Worm (Caenorhabditis elegans): ENCODE measurements around the gene C44C11.6.
A peak's percentile ranks its signal among the peaks of the same experiment; 100 is the strongest.

Gene C44C11.6

DNA sequence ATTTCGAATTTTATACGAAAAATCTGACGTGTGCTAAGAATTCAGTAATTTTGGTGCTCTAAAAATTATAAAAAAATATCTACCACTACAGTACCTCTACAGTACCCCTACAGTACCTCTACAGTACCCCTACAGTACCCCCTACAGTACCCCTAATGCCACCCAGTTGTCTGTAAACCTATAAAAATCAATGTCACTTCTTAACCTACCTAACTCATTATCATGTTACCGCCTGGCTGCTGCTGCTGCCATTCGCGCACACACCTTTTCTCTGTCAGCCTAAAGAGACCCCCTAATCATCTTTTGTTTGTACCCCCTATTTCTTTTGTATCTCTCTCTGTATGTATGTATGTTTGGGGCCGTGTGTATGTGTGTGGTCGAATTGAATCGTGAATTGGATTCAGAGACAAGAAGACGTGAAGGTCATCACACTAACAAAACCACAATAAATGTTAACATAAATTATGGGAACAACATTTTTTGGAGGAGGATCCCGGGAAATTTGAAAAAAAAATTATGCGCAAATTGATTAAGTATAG lies 6.2 kb downstream of the C44C11.6 start:
- TF ChIP-seq mdl-1 (tag; optimal IDR thresholded peaks at IDR 0.05) (peak in 1 of 2 experiments; percentile 9), aha-1 (tag) (peak; percentile 40), F37D6.2 (tag; optimal IDR thresholded peaks at IDR 0.05) (no peak), nhr-28 (tag; optimal IDR thresholded peaks at IDR 0.05) (peak; percentile 43), mes-2 (tag; optimal IDR thresholded peaks at IDR 0.05; ENCODE audit: poor library complexity, severe bottlenecking) (peak; percentile 30), lsy-2 (tag; optimal IDR thresholded peaks at IDR 0.05) (peak in 1 of 2 experiments; percentile 40)

DNA sequence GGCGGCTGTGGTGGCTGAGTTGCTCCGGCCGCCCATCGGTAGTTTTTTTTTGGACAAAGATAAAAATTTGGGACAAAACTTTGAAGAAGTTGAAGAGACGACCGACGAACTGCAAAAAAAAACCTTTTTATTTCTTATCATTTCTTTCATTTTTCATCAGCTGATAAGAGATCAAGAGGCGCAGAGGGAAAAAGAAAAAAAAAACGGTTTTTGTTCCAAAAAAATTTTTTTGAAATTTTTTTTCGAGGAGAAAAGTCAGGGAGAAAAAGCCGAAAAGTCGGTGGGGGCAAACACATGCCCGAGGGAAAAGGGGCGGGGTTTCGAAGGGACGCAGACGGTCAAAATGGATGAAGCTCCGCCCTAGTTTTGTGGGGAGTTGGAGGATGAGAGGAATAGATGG lies 7.5 kb downstream of the C44C11.6 start, which contains the start of gene ras-1:
ras-1 (minus strand) TSS at position 129 of the 400 bp plus-strand sequence.
- TF ChIP-seq tra-1 (GFP tag; IDR thresholded peaks at IDR 0.05) (peak; percentile 62; the same call in 1 of the 2 replicates), snpc-1.2 (GFP tag; IDR thresholded peaks at IDR 0.05) (no peak), duxl-1 (tag; optimal IDR thresholded peaks at IDR 0.05; ENCODE audit: poor library complexity) (no peak), hlh-11 (tag; optimal IDR thresholded peaks at IDR 0.05) (peak; percentile 56), nhr-28 (tag; optimal IDR thresholded peaks at IDR 0.05) (peak; percentile 34), pha-4 (GFP tag; IDR thresholded peaks at IDR 0.05) (0 out of 2 replicates have a peak, but pooled peaks have one; percentile 21), pha-4 (tag; optimal IDR thresholded peaks at IDR 0.05) (no peak), mep-1 (tag; optimal IDR thresholded peaks at IDR 0.05) (peak; percentile 9), R02D3.7 (tag; optimal IDR thresholded peaks at IDR 0.05) (no peak), dve-1 (tag; optimal IDR thresholded peaks at IDR 0.05; ENCODE audit: insufficient read depth) (peak; percentile 58), dmd-6 (GFP tag; IDR thresholded peaks at IDR 0.05) (peak; percentile 65; the same call in 1 of the 2 replicates)

DNA sequence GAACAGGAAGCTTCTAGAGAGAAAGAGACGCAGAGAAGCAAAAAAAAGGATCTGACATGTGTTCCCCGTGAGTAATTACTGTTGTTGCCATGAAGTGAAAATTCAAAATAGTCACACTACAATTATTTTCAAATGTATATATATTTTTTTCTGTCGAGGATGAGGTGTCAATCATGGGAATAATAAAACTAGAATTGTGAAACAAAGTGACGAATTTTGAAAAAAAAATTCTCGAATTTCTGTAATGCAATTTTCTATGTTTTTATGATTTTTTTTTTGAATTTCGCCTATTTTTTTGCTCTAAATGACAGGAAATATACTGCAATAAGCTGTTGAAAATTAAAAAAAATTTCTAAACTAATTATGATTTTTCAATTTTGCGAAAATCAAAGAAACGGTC lies 8.5 kb downstream of the C44C11.6 start:
- no peak for TF ChIP-seq ceh-32 (tag; optimal IDR thresholded peaks at IDR 0.05; ENCODE audit: poor library complexity)
- TF ChIP-seq spr-3 (GFP tag; optimal IDR thresholded peaks at IDR 0.05): no peak
- TF ChIP-seq madf-5 (GFP tag; IDR thresholded peaks at IDR 0.05): no peak
- no peak for TF ChIP-seq zag-1 (tag; optimal IDR thresholded peaks at IDR 0.05)
- TF ChIP-seq nhr-77 (tag; optimal IDR thresholded peaks at IDR 0.05): no peak
- TF ChIP-seq nhr-11 (tag; optimal IDR thresholded peaks at IDR 0.05): no peak
- TF ChIP-seq daf-16 (GFP tag; optimal IDR thresholded peaks at IDR 0.05): no peak
- no peak for TF ChIP-seq daf-16 (tag; optimal IDR thresholded peaks at IDR 0.05)
- no peak for TF ChIP-seq F44E2.7 (GFP tag; IDR thresholded peaks at IDR 0.05)
- TF ChIP-seq cey-2 (tag; optimal IDR thresholded peaks at IDR 0.05; ENCODE audit: borderline replicate concordance, insufficient read depth): no peak
- TF ChIP-seq nhr-6 (tag; optimal IDR thresholded peaks at IDR 0.05): no peak
- no peak for TF ChIP-seq dve-1 (tag; optimal IDR thresholded peaks at IDR 0.05; ENCODE audit: insufficient read depth)
- no peak for TF ChIP-seq zip-2 (tag; optimal IDR thresholded peaks at IDR 0.05)
- no peak for TF ChIP-seq T26A8.4 (GFP tag; IDR thresholded peaks at IDR 0.05)

DNA sequence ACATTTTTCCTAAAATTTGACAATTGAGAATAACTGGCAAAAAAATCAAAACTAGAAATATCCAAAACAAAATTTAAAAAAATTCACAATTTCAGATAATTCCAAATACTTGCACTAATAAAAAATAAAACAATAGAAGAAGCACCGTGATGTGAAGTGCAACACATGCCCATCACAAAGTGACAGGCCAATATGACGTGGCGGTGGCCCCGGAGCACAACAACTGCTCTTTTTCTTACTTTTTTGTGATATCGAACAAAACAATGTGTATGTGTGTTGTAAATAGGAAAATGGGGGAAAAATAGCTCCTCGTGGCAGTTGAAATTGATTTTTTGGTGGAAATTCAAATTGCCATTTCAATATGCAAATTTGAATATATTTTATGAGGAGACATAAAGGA lies 9.2 kb downstream of the C44C11.6 start:
- TF ChIP-seq hlh-11 (tag; optimal IDR thresholded peaks at IDR 0.05) (peak; percentile 44), mxl-3 (GFP tag; optimal IDR thresholded peaks at IDR 0.05) (no peak), dmd-6 (GFP tag; IDR thresholded peaks at IDR 0.05) (peak; percentile 86), T20F7.1 (GFP tag; optimal IDR thresholded peaks at IDR 0.05) (peak; percentile 13), daf-16 (GFP tag; optimal IDR thresholded peaks at IDR 0.05) (peak in 1 of 2 experiments; percentile 58), daf-16 (tag; optimal IDR thresholded peaks at IDR 0.05) (no peak), lin-29 (GFP tag; IDR thresholded peaks at IDR 0.05) (no peak), dve-1 (tag; optimal IDR thresholded peaks at IDR 0.05; ENCODE audit: insufficient read depth) (peak; percentile 16)

DNA sequence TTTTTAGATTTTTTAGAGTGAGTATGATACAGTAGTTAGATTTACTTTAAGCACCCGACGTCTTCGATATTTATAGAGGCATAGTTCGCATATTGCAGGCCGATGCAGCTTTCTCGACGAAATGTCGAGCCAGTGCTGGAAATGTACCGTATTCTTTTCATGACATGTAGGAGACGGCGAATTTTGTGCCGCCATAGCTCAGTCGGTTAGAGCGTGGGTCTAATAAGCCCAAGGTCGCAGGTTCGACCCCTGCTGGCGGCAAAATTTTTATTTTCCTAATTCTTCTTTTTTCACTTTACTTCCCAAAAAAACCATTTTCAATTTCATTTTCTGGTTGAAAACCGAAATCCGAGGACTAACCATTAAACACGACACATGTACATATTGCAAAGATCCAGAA lies 17.7 kb downstream of the C44C11.6 start:
- peak; percentile 46 for TF ChIP-seq lin-38 (GFP tag; IDR thresholded peaks at IDR 0.05)
- TF ChIP-seq mdt-29 (GFP tag; IDR thresholded peaks at IDR 0.05): no peak
- peak; percentile 74 for TF ChIP-seq egl-43 (GFP tag; IDR thresholded peaks at IDR 0.05)
- peak; percentile 46 for TF ChIP-seq mes-2 (tag; optimal IDR thresholded peaks at IDR 0.05; ENCODE audit: poor library complexity, severe bottlenecking)
- no peak for TF ChIP-seq lsy-2 (tag; optimal IDR thresholded peaks at IDR 0.05)
- peak; percentile 80; the same call in 1 of the 2 replicates for TF ChIP-seq lim-7 (GFP tag; IDR thresholded peaks at IDR 0.05)
- 0 out of 2 replicates have a peak, but pooled peaks have one; percentile 12 for TF ChIP-seq ceh-44 (GFP tag; IDR thresholded peaks at IDR 0.05)
- TF ChIP-seq pha-4 (GFP tag; IDR thresholded peaks at IDR 0.05): peak; percentile 35; the same call in 1 of the 2 replicates
- TF ChIP-seq pha-4 (tag; optimal IDR thresholded peaks at IDR 0.05): no peak
- peak; percentile 54; the same call in 1 of the 2 replicates for TF ChIP-seq vab-7 (GFP tag; IDR thresholded peaks at IDR 0.05)
- TF ChIP-seq snpc-1.2 (GFP tag; IDR thresholded peaks at IDR 0.05): peak; percentile 20; the same call in 1 of the 2 replicates
- TF ChIP-seq arid-1 (GFP tag; conservative IDR thresholded peaks at IDR 0.05): 0 out of 2 replicates have a peak, but pooled peaks have one; percentile 11
- TF ChIP-seq skn-1 (tag; optimal IDR thresholded peaks at IDR 0.05): no peak
- TF ChIP-seq F44E2.7 (GFP tag; IDR thresholded peaks at IDR 0.05): 0 out of 2 replicates have a peak, but pooled peaks have one; percentile 13
- TF ChIP-seq lir-3 (tag; optimal IDR thresholded peaks at IDR 0.05): no peak
- TF ChIP-seq F26F4.8 (GFP tag; conservative IDR thresholded peaks at IDR 0.05): 0 out of 2 replicates have a peak, but pooled peaks have one; percentile 44

All from whole organism, L4 larva.